Worm (Caenorhabditis elegans) whole organism, L2 larva: Measurements from ENCODE around the gene C28G1.6.

ENCODE experiments used
- C34F6.9 ChIP-seq: fragments of 150-350 bp; optimal IDR thresholded peaks from 2 replicates; lab custom pipeline; 2014; ENCODE audit warnings: missing biosample characterization, missing genetic modification characterization
- F13H6.1 ChIP-seq: sonication (generic microtip); optimal IDR thresholded peaks from 2 replicates; lab custom pipeline; 2016; ENCODE audit warnings: missing genetic modification characterization, missing compliant biosample characterization
- R02D3.7 ChIP-seq: fragments of 150-350 bp; optimal IDR thresholded peaks from 2 replicates; lab custom pipeline; 2014; ENCODE audit warnings: missing biosample characterization, missing genetic modification characterization
- alr-1 ChIP-seq: fragments of 150-350 bp; optimal IDR thresholded peaks from 2 replicates; lab custom pipeline; 2014; ENCODE audit warnings: missing biosample characterization, missing genetic modification characterization
- aly-2 ChIP-seq: fragments of 150-350 bp; optimal IDR thresholded peaks from 2 replicates; lab custom pipeline; 2014; ENCODE audit warnings: missing biosample characterization, missing genetic modification characterization
- ama-1 ChIP-seq: fragments of 150-350 bp; optimal IDR thresholded peaks from 2 replicates; lab custom pipeline; 2018; ENCODE audit warnings: inconsistent platforms
- ceh-82 ChIP-seq: fragments of 150-350 bp; optimal IDR thresholded peaks from 2 replicates; lab custom pipeline; 2014; ENCODE audit warnings: missing biosample characterization, missing genetic modification characterization
- dmd-4 ChIP-seq: sonication (generic microtip); optimal IDR thresholded peaks from 2 replicates; lab custom pipeline; 2017; ENCODE audit warnings: missing biosample characterization, missing genetic modification characterization
- egl-27 ChIP-seq: sonication (generic microtip); optimal IDR thresholded peaks from 3 replicates; lab custom pipeline; 2017; ENCODE audit warnings: missing biosample characterization, missing genetic modification reagents, missing genetic modification characterization
- elt-1 ChIP-seq: fragments of 150-350 bp; optimal IDR thresholded peaks from 2 replicates; lab custom pipeline; 2014; ENCODE audit warnings: missing biosample characterization, missing genetic modification characterization
- elt-3 ChIP-seq: sonication (generic microtip); optimal IDR thresholded peaks from 2 replicates; lab custom pipeline; 2017; ENCODE audit warnings: missing biosample characterization, missing genetic modification characterization
- fos-1 ChIP-seq: fragments of 150-350 bp; optimal IDR thresholded peaks from 2 replicates; lab custom pipeline; 2014; ENCODE audit warnings: missing biosample characterization, missing genetic modification characterization
- gmeb-1 ChIP-seq: fragments of 150-350 bp; optimal IDR thresholded peaks from 2 replicates; lab custom pipeline; 2014; ENCODE audit warnings: missing biosample characterization, missing genetic modification characterization
- lin-39 ChIP-seq: fragments of 150-350 bp; optimal IDR thresholded peaks from 2 replicates; lab custom pipeline; 2014; ENCODE audit warnings: missing biosample characterization, missing genetic modification reagents, missing genetic modification characterization
- lsy-2 ChIP-seq, 2 experiments: fragments of 150-350 bp in 1 of 2; sonication (generic microtip) in 1 of 2; optimal IDR thresholded peaks; 2 replicates each; lab custom pipeline; 2014 to 2017; ENCODE audit warnings: missing biosample characterization in 2 of 2, missing genetic modification characterization in 2 of 2
- mab-5 ChIP-seq: fragments of 150-350 bp; optimal IDR thresholded peaks from 2 replicates; lab custom pipeline; 2014; ENCODE audit warnings: missing biosample characterization, missing genetic modification characterization
- mbf-1 ChIP-seq: sonication (generic microtip); optimal IDR thresholded peaks from 2 replicates; lab custom pipeline; 2017; ENCODE audit warnings: missing biosample characterization, missing genetic modification characterization
- mdl-1 ChIP-seq, 2 experiments: fragments of 150-350 bp in 1 of 2; sonication (generic microtip) in 1 of 2; optimal IDR thresholded peaks; 2 replicates each; lab custom pipeline; 2017; ENCODE audit warnings: missing biosample characterization in 2 of 2, missing genetic modification characterization in 2 of 2
- nhr-10 ChIP-seq: sonication (generic microtip); optimal IDR thresholded peaks from 2 replicates; lab custom pipeline; 2017; ENCODE audit warnings: missing biosample characterization, missing genetic modification characterization
- nhr-11 ChIP-seq: fragments of 150-350 bp; optimal IDR thresholded peaks from 2 replicates; lab custom pipeline; 2014; ENCODE audit warnings: missing biosample characterization, missing genetic modification characterization
- nhr-129 ChIP-seq: fragments of 150-350 bp; optimal IDR thresholded peaks from 2 replicates; lab custom pipeline; 2014; ENCODE audit warnings: missing biosample characterization, missing genetic modification characterization
- nhr-21 ChIP-seq: fragments of 150-350 bp; optimal IDR thresholded peaks from 2 replicates; lab custom pipeline; 2014; ENCODE audit warnings: missing biosample characterization, missing genetic modification characterization
- nhr-23 ChIP-seq: fragments of 150-350 bp; optimal IDR thresholded peaks from 2 replicates; lab custom pipeline; 2014; ENCODE audit warnings: missing biosample characterization, missing genetic modification reagents, missing genetic modification characterization
- nhr-6 ChIP-seq: fragments of 150-350 bp; optimal IDR thresholded peaks from 2 replicates; lab custom pipeline; 2014; ENCODE audit warnings: missing biosample characterization, missing genetic modification characterization
- nhr-77 ChIP-seq: fragments of 150-350 bp; optimal IDR thresholded peaks from 2 replicates; lab custom pipeline; 2014; ENCODE audit warnings: missing biosample characterization, missing genetic modification characterization
- peb-1 ChIP-seq: fragments of 150-350 bp; optimal IDR thresholded peaks from 2 replicates; lab custom pipeline; 2014; ENCODE audit warnings: missing biosample characterization, missing genetic modification characterization
- sem-4 ChIP-seq: fragments of 150-350 bp; optimal IDR thresholded peaks from 2 replicates; lab custom pipeline; 2014; ENCODE audit warnings: missing biosample characterization, missing genetic modification reagents, missing genetic modification characterization
- sma-3 ChIP-seq: sonication (generic microtip); optimal IDR thresholded peaks from 2 replicates; lab custom pipeline; 2016; ENCODE audit warnings: missing genetic modification reagents, missing genetic modification characterization, missing compliant biosample characterization
- sma-9 ChIP-seq, 2 experiments: fragments of 150-350 bp in 1 of 2; sonication (generic microtip) in 1 of 2; optimal IDR thresholded peaks; 2 replicates each; lab custom pipeline; 2014 to 2016; ENCODE audit warnings: missing genetic modification characterization in 2 of 2, mild to moderate bottlenecking in 1 of 2, missing biosample characterization in 1 of 2, missing compliant biosample characterization in 1 of 2, missing genetic modification reagents in 1 of 2, moderate library complexity in 1 of 2
- snpc-4 ChIP-seq: fragments of 150-350 bp; optimal IDR thresholded peaks from 2 replicates; lab custom pipeline; 2014; ENCODE audit warnings: missing biosample characterization, missing genetic modification characterization
- unc-39 ChIP-seq: fragments of 150-350 bp; optimal IDR thresholded peaks from 2 replicates; lab custom pipeline; 2014; ENCODE audit warnings: missing biosample characterization, missing genetic modification characterization
- unc-55 ChIP-seq: fragments of 150-350 bp; sonication (generic microtip); optimal IDR thresholded peaks from 3 replicates; lab custom pipeline; 2014; ENCODE audit warnings: missing biosample characterization, missing genetic modification reagents, missing genetic modification characterization
- unc-62 ChIP-seq: fragments of 150-350 bp; optimal IDR thresholded peaks from 2 replicates; lab custom pipeline; 2014; ENCODE audit warnings: missing biosample characterization, missing genetic modification reagents, missing genetic modification characterization
- zag-1 ChIP-seq: fragments of 150-350 bp; optimal IDR thresholded peaks from 2 replicates; lab custom pipeline; 2014; ENCODE audit warnings: missing biosample characterization, missing genetic modification characterization
- ztf-11 ChIP-seq: sonication (generic microtip); optimal IDR thresholded peaks from 2 replicates; lab custom pipeline; 2017; ENCODE audit warnings: missing biosample characterization, missing genetic modification characterization
- ztf-4 ChIP-seq: fragments of 150-350 bp; optimal IDR thresholded peaks from 2 replicates; lab custom pipeline; 2014; ENCODE audit warnings: missing biosample characterization, missing genetic modification characterization

The C28G1.6 gene

ce11 chrX:8791821-8792220 is 39.2 kb downstream of the C28G1.6 start, which contains the start of gene chup-1:
chup-1 (plus strand) TSS chrX:8792160.
- TF ChIP-seq mbf-1 (tag; lab: Kevin White, UChicago) (no peak), ama-1 (lab: Kevin White, UChicago) (no peak), sma-3 (GFP tag; lab: Kevin White, UChicago) (peak; percentile 25), sem-4 (tag; lab: Kevin White, UChicago) (no peak), R02D3.7 (tag; lab: Kevin White, UChicago) (peak; percentile 61), nhr-11 (tag; lab: Kevin White, UChicago) (no peak), gmeb-1 (tag; lab: Kevin White, UChicago) (no peak), nhr-129 (tag; lab: Kevin White, UChicago) (peak; percentile 57), nhr-77 (tag; lab: Kevin White, UChicago) (no peak), mab-5 (tag; lab: Kevin White, UChicago) (no peak), sma-9 (GFP tag; optimal IDR thresholded peaks at IDR 0.05; lab: Kevin White, UChicago) (no peak), sma-9 (tag; optimal IDR thresholded peaks at IDR 0.05; lab: Kevin White, UChicago) (no peak), peb-1 (no peak), ztf-11 (no peak), aly-2 (no peak), egl-27 (tag; lab: Kevin White, UChicago) (no peak), nhr-6 (tag; lab: Kevin White, UChicago) (no peak), elt-1 (no peak), C34F6.9 (tag; lab: Kevin White, UChicago) (peak; percentile 24), unc-39 (tag; lab: Kevin White, UChicago) (no peak), unc-62 (GFP tag; lab: Kevin White, UChicago) (no peak), fos-1 (tag; lab: Kevin White, UChicago) (peak; percentile 30), alr-1 (tag; lab: Kevin White, UChicago) (no peak), nhr-21 (tag; lab: Kevin White, UChicago) (peak; percentile 26), lin-39 (no peak), unc-55 (GFP tag; lab: Kevin White, UChicago) (peak; percentile 46), lsy-2 (tag; optimal IDR thresholded peaks at IDR 0.05; lab: Kevin White, UChicago) (peak in 1 of 2 experiments; percentile 49)

DNA sequence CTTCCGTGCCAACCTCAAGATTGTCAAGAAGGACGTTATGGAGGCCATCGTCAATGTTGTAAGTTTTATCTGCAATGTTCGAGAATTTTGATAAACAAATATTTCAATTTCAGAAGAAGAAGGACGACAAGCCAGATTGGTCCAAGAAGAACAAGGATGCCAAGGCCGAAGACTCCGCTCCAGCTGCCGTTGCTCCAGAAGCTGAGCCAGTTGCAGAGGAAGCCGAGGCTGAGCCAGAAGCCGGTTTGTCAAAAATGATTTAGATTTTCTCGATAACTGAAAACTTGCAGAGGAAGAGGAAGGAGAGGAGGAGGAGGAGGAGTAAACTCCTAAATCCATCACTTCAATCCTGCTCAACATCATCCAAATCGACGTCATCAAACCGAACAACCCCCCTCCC is 41.0 kb downstream of the C28G1.6 start:
- TF ChIP-seq nhr-129 (tag; lab: Kevin White, UChicago) (no peak), ama-1 (lab: Kevin White, UChicago) (no peak), sem-4 (tag; lab: Kevin White, UChicago) (no peak), aly-2 (no peak), mdl-1 (tag; optimal IDR thresholded peaks at IDR 0.05; lab: Kevin White, UChicago) (no peak), unc-39 (tag; lab: Kevin White, UChicago) (no peak), F13H6.1 (tag; lab: Kevin White, UChicago) (no peak), zag-1 (tag; lab: Kevin White, UChicago) (no peak), mab-5 (tag; lab: Kevin White, UChicago) (no peak), fos-1 (tag; lab: Kevin White, UChicago) (no peak), unc-55 (GFP tag; lab: Kevin White, UChicago) (no peak), nhr-6 (tag; lab: Kevin White, UChicago) (no peak), ceh-82 (tag; lab: Kevin White, UChicago) (no peak)

DNA sequence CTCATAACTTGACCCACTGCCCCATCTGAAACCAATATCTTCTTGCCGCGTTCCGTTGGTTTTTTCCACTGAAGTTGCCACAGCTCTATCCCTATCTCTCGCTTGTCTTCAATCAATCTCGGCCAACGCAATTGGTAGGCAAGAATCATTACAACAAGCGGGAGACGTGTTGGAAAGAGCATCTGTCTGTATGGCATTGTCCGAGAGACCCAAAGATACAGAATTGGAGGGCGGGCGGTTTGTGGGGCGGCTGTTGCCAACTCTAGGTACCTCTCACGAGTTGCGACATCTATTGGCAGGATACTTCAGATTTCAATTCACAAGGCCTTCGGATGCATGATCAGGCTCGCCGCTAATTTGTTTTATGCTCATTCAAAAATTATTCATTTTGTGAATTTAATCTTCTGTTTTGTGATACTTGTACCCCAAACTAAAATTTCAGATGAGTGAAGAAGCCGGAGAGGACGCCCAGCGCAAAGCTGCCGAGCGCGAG is 42.0 kb downstream of the C28G1.6 start, which contains the start of gene unc-27:
TSS of gene unc-27 (plus strand) at position 443 of the 493 bp plus-strand sequence.
- no peak for TF ChIP-seq nhr-23 (tag; lab: Kevin White, UChicago)
- peak; percentile 59 for TF ChIP-seq F13H6.1 (tag; lab: Kevin White, UChicago)
- peak; percentile 44 for TF ChIP-seq nhr-129 (tag; lab: Kevin White, UChicago)
- TF ChIP-seq, all 48 proteins: peak for 2

ce11 chrX:8787689-8788222 is 43.3 kb downstream of the C28G1.6 start:
- TF ChIP-seq mdl-1 (tag; optimal IDR thresholded peaks at IDR 0.05; lab: Kevin White, UChicago) = no peak
- TF ChIP-seq nhr-10 = no peak
- TF ChIP-seq sma-3 (GFP tag; lab: Kevin White, UChicago) = no peak
- peak; percentile 39 for TF ChIP-seq nhr-129 (tag; lab: Kevin White, UChicago)
- peak; percentile 28 for TF ChIP-seq sma-9 (GFP tag; optimal IDR thresholded peaks at IDR 0.05; lab: Kevin White, UChicago)
- TF ChIP-seq sma-9 (tag; optimal IDR thresholded peaks at IDR 0.05; lab: Kevin White, UChicago) = no peak
- TF ChIP-seq elt-3 (tag; lab: Kevin White, UChicago) = no peak
- no peak for TF ChIP-seq peb-1
- TF ChIP-seq lin-39 = no peak
- TF ChIP-seq snpc-4 (tag; lab: Kevin White, UChicago) = no peak
- TF ChIP-seq F13H6.1 (tag; lab: Kevin White, UChicago) = peak; percentile 25
- no peak for TF ChIP-seq nhr-6 (tag; lab: Kevin White, UChicago)
- no peak for TF ChIP-seq ama-1 (lab: Kevin White, UChicago)
- no peak for TF ChIP-seq ztf-4 (tag; lab: Kevin White, UChicago)
- TF ChIP-seq dmd-4 = no peak
- TF ChIP-seq R02D3.7 (tag; lab: Kevin White, UChicago) = no peak
